Comparison of ENCODE assay signal across 6 worm cellular contexts in genomic region chrV:13375861-13376260, ce11.
TF ChIP-seq lines count a peak whose summit lies in the region.

No protein-coding gene starts in this region.

TF ChIP-seq in whole organism, L1 larva, 84 proteins besides CTCF, POLR2A, EP300 and RAD21 (continues in another document):
- TF ChIP-seq nhr-71 (tag; optimal IDR thresholded peaks at IDR 0.05; lab: Kevin White, UChicago) (peak; percentile 19), lin-14 (GFP tag; optimal IDR thresholded peaks at IDR 0.05; lab: Kevin White, UChicago) (peak; percentile 83), C16A3.4 (tag; optimal IDR thresholded peaks at IDR 0.05; lab: Kevin White, UChicago) (peak; percentile 14), snu-23 (GFP tag; optimal IDR thresholded peaks at IDR 0.05; lab: Kevin White, UChicago) (peak; percentile 30), mep-1 (tag; optimal IDR thresholded peaks at IDR 0.05; lab: Kevin White, UChicago) (peak; percentile 55), nhr-85 (tag; lab: Kevin White, UChicago) (peak; percentile 95), nhr-90 (tag; optimal IDR thresholded peaks at IDR 0.05; lab: Kevin White, UChicago; ENCODE audit: poor library complexity) (peak; percentile 26), blmp-1 (tag; optimal IDR thresholded peaks at IDR 0.05; lab: Kevin White, UChicago) (peak; percentile 71), alr-1 (tag; optimal IDR thresholded peaks at IDR 0.05; lab: Kevin White, UChicago; ENCODE audit: borderline replicate concordance) (no peak), elt-3 (tag; optimal IDR thresholded peaks at IDR 0.05; lab: Kevin White, UChicago) (peak in 1 of 6 experiments; percentile 12), dpl-1 (GFP tag; optimal IDR thresholded peaks at IDR 0.05; lab: Kevin White, UChicago) (peak in 1 of 3 experiments; percentile 1), egl-13 (tag; optimal IDR thresholded peaks at IDR 0.05; lab: Kevin White, UChicago) (no peak), rnt-1 (tag; optimal IDR thresholded peaks at IDR 0.05; lab: Kevin White, UChicago) (peak; percentile 19), nhr-47 (tag; optimal IDR thresholded peaks at IDR 0.05; lab: Kevin White, UChicago) (peak; percentile 2), nhr-20 (tag; optimal IDR thresholded peaks at IDR 0.05; lab: Kevin White, UChicago) (peak; percentile 38)

TF ChIP-seq in whole organism, L2 larva, 48 proteins besides CTCF, POLR2A, EP300 and RAD21 (continues in another document):
- TF ChIP-seq elt-1 (tag; optimal IDR thresholded peaks at IDR 0.05; lab: Kevin White, UChicago) = no peak
- TF ChIP-seq skn-1 (tag; optimal IDR thresholded peaks at IDR 0.05; lab: Kevin White, UChicago) = no peak
- TF ChIP-seq Y55F3AM.14 (GFP tag; optimal IDR thresholded peaks at IDR 0.05; lab: Kevin White, UChicago) = no peak
- TF ChIP-seq mdl-1 (tag; optimal IDR thresholded peaks at IDR 0.05; lab: Kevin White, UChicago) = no peak
- peak; percentile 68 for TF ChIP-seq ceh-16 (tag; optimal IDR thresholded peaks at IDR 0.05; lab: Kevin White, UChicago)
- TF ChIP-seq nhr-25 (tag; optimal IDR thresholded peaks at IDR 0.05; lab: Kevin White, UChicago) = peak; percentile 79
- TF ChIP-seq ZK546.5 (tag; optimal IDR thresholded peaks at IDR 0.05; lab: Kevin White, UChicago) = no peak
- no peak for TF ChIP-seq ama-1 (optimal IDR thresholded peaks at IDR 0.05; lab: Kevin White, UChicago)
- TF ChIP-seq blmp-1 (tag; optimal IDR thresholded peaks at IDR 0.05; lab: Kevin White, UChicago; ENCODE audit: insufficient read depth) = peak; percentile 22
- TF ChIP-seq sem-4 (tag; optimal IDR thresholded peaks at IDR 0.05; lab: Kevin White, UChicago) = no peak
- TF ChIP-seq mab-5 (tag; optimal IDR thresholded peaks at IDR 0.05; lab: Kevin White, UChicago) = no peak
- no peak for TF ChIP-seq zag-1 (tag; optimal IDR thresholded peaks at IDR 0.05; lab: Kevin White, UChicago)
- TF ChIP-seq sma-9 (GFP tag; optimal IDR thresholded peaks at IDR 0.05; lab: Kevin White, UChicago) = peak; percentile 43
- TF ChIP-seq sma-9 (tag; optimal IDR thresholded peaks at IDR 0.05; lab: Kevin White, UChicago) = no peak
- TF ChIP-seq gmeb-1 (tag; optimal IDR thresholded peaks at IDR 0.05; lab: Kevin White, UChicago) = no peak
- TF ChIP-seq mbf-1 (tag; optimal IDR thresholded peaks at IDR 0.05; lab: Kevin White, UChicago) = no peak

TF ChIP-seq in whole organism, L3 larva, 47 proteins besides CTCF, POLR2A, EP300 and RAD21 (continues in another document):
- TF ChIP-seq nhr-25 (tag; optimal IDR thresholded peaks at IDR 0.05; lab: Kevin White, UChicago) (peak; percentile 82), eor-1 (tag; optimal IDR thresholded peaks at IDR 0.05; lab: Kevin White, UChicago) (no peak), ceh-9 (tag; optimal IDR thresholded peaks at IDR 0.05; lab: Kevin White, UChicago) (no peak), hmg-11 (tag; optimal IDR thresholded peaks at IDR 0.05; lab: Kevin White, UChicago) (no peak), elt-1 (tag; optimal IDR thresholded peaks at IDR 0.05; lab: Kevin White, UChicago) (peak; percentile 27), nhr-43 (tag; optimal IDR thresholded peaks at IDR 0.05; lab: Kevin White, UChicago; ENCODE audit: poor library complexity, severe bottlenecking) (peak; percentile 33), nhr-11 (tag; optimal IDR thresholded peaks at IDR 0.05; lab: Kevin White, UChicago) (no peak), nhr-77 (tag; optimal IDR thresholded peaks at IDR 0.05; lab: Kevin White, UChicago) (no peak), tbx-2 (tag; optimal IDR thresholded peaks at IDR 0.05; lab: Kevin White, UChicago) (no peak), daf-12 (tag; optimal IDR thresholded peaks at IDR 0.05; lab: Kevin White, UChicago) (no peak), nhr-12 (tag; optimal IDR thresholded peaks at IDR 0.05; lab: Kevin White, UChicago) (no peak), elt-2 (tag; optimal IDR thresholded peaks at IDR 0.05; lab: Kevin White, UChicago) (no peak), lsy-12 (tag; optimal IDR thresholded peaks at IDR 0.05; lab: Kevin White, UChicago) (no peak), egl-27 (tag; optimal IDR thresholded peaks at IDR 0.05; lab: Kevin White, UChicago) (no peak), aly-2 (tag; optimal IDR thresholded peaks at IDR 0.05; lab: Kevin White, UChicago) (no peak), ZK546.5 (tag; optimal IDR thresholded peaks at IDR 0.05; lab: Kevin White, UChicago) (no peak), unc-62 (GFP tag; optimal IDR thresholded peaks at IDR 0.05; lab: Kevin White, UChicago) (no peak)

TF ChIP-seq in whole organism, L4 larva, 104 proteins besides CTCF, POLR2A, EP300 and RAD21:
- TF ChIP-seq nhr-25 (tag; optimal IDR thresholded peaks at IDR 0.05; lab: Kevin White, UChicago; ENCODE audit: borderline replicate concordance, insufficient read depth) (peak; percentile 84), vab-7 (GFP tag; IDR thresholded peaks at IDR 0.05; lab: Robert Waterston, UW) (no peak), mes-2 (tag; optimal IDR thresholded peaks at IDR 0.05; lab: Kevin White, UChicago; ENCODE audit: poor library complexity, severe bottlenecking) (peak; percentile 18), aha-1 (tag; lab: Kevin White, UChicago) (peak; percentile 89), mep-1 (tag; optimal IDR thresholded peaks at IDR 0.05; lab: Kevin White, UChicago) (peak; percentile 17), zfp-2 (tag; optimal IDR thresholded peaks at IDR 0.05; lab: Kevin White, UChicago) (no peak)

TF ChIP-seq in whole organism, mixed stage, embryonic, 35 proteins besides CTCF, POLR2A, EP300 and RAD21:
- no peak for TF ChIP-seq unc-39 (tag; optimal IDR thresholded peaks at IDR 0.05; lab: Kevin White, UChicago)
- peak; percentile 62 for TF ChIP-seq zip-8 (tag; optimal IDR thresholded peaks at IDR 0.05; lab: Kevin White, UChicago)
- TF ChIP-seq ceh-83 (GFP tag; optimal IDR thresholded peaks at IDR 0.05; lab: Kevin White, UChicago) = no peak
- TF ChIP-seq unc-120 (tag; optimal IDR thresholded peaks at IDR 0.05; lab: Kevin White, UChicago; ENCODE audit: poor library complexity, severe bottlenecking) = no peak
- no peak for TF ChIP-seq tbx-8 (GFP tag; optimal IDR thresholded peaks at IDR 0.05; lab: Kevin White, UChicago)
- no peak for TF ChIP-seq pha-4 (tag; optimal IDR thresholded peaks at IDR 0.05; lab: Kevin White, UChicago)
- TF ChIP-seq sptf-1 (tag; optimal IDR thresholded peaks at IDR 0.05; lab: Kevin White, UChicago) = no peak

TF ChIP-seq in whole organism, young adult, 124 proteins besides CTCF, POLR2A, EP300 and RAD21:
- TF ChIP-seq pha-4 (tag; optimal IDR thresholded peaks at IDR 0.05; lab: Kevin White, UChicago) (no peak), cebp-1 (GFP tag; IDR thresholded peaks at IDR 0.05; lab: Robert Waterston, UW) (no peak), cebp-1 (tag; optimal IDR thresholded peaks at IDR 0.05; lab: Kevin White, UChicago) (peak; percentile 19), tbp1 (GFP tag; optimal IDR thresholded peaks at IDR 0.05; lab: Kevin White, UChicago) (no peak)
TF ChIP-seq in whole organism, young adult: peak in this region for 1.
